Worm (Caenorhabditis elegans) whole organism, mixed stage, embryonic: ENCODE data around the gene lsm-3.

Source experiments
- bed-3 ChIP-seq: fragments of 200-800 bp; sonication (Bioruptor generic); optimal IDR thresholded peaks from 3 replicates; lab custom pipeline; 2018; ENCODE audit warnings: mild to moderate bottlenecking, missing genetic modification characterization, moderate library complexity, missing compliant biosample characterization
- blmp-1 ChIP-seq: fragments of 150-350 bp; optimal IDR thresholded peaks from 2 replicates; lab custom pipeline; 2014; ENCODE audit warnings: missing biosample characterization, missing genetic modification characterization
- ceh-39 ChIP-seq: fragments of 150-350 bp; optimal IDR thresholded peaks from 2 replicates; lab custom pipeline; 2014; ENCODE audit warnings: missing biosample characterization, missing genetic modification characterization
- ceh-83 ChIP-seq: fragments of 200-800 bp; sonication (Bioruptor generic); optimal IDR thresholded peaks from 2 replicates; lab custom pipeline; 2018; ENCODE audit warnings: mild to moderate bottlenecking, missing genetic modification characterization, missing compliant biosample characterization
- ces-1 ChIP-seq: fragments of 150-350 bp; optimal IDR thresholded peaks from 2 replicates; lab custom pipeline; 2014; ENCODE audit warnings: missing biosample characterization, missing genetic modification reagents, missing genetic modification characterization
- cnd-1 ChIP-seq: fragments of 200-800 bp; sonication (Bioruptor generic); optimal IDR thresholded peaks from 2 replicates; lab custom pipeline; 2018; ENCODE audit warnings: mild to moderate bottlenecking, missing genetic modification characterization, missing compliant biosample characterization
- drap-1 ChIP-seq: fragments of 200-800 bp; sonication (Bioruptor generic); optimal IDR thresholded peaks from 3 replicates; lab custom pipeline; 2018; ENCODE audit warnings: mild to moderate bottlenecking, missing genetic modification characterization, missing compliant biosample characterization
- elt-1 ChIP-seq: sonication (generic microtip); optimal IDR thresholded peaks from 2 replicates; lab custom pipeline; 2017; ENCODE audit warnings: missing genetic modification characterization, mild to moderate bottlenecking, missing compliant biosample characterization, antibody characterized with exemption, moderate library complexity, borderline replicate concordance; ENCODE audit not compliant: insufficient read depth
- flh-1 ChIP-seq: fragments of 200-800 bp; sonication (Bioruptor generic); optimal IDR thresholded peaks from 2 replicates; lab custom pipeline; 2018; ENCODE audit warnings: mild to moderate bottlenecking, missing genetic modification characterization, moderate library complexity, missing compliant biosample characterization
- ham-2 ChIP-seq: fragments of 200-800 bp; sonication (Bioruptor generic); optimal IDR thresholded peaks from 2 replicates; lab custom pipeline; 2018; ENCODE audit warnings: mild to moderate bottlenecking, missing genetic modification characterization, missing compliant biosample characterization
- hlh-1 ChIP-seq: fragments of 150-350 bp; optimal IDR thresholded peaks from 2 replicates; lab custom pipeline; 2014; ENCODE audit warnings: missing biosample characterization, missing genetic modification reagents, missing genetic modification characterization
- lin-13 ChIP-seq: fragments of 150-350 bp; optimal IDR thresholded peaks from 2 replicates; lab custom pipeline; 2014; ENCODE audit warnings: missing biosample characterization, missing genetic modification characterization
- lin-32 ChIP-seq: fragments of 200-800 bp; sonication (Bioruptor generic); optimal IDR thresholded peaks from 2 replicates; lab custom pipeline; 2018; ENCODE audit warnings: mild to moderate bottlenecking, missing genetic modification characterization, missing compliant biosample characterization
- lsy-2 ChIP-seq: fragments of 150-350 bp; optimal IDR thresholded peaks from 2 replicates; lab custom pipeline; 2014; ENCODE audit warnings: missing biosample characterization, missing genetic modification characterization
- mab-5 ChIP-seq: fragments of 150-350 bp; optimal IDR thresholded peaks from 2 replicates; lab custom pipeline; 2014; ENCODE audit warnings: missing biosample characterization, missing genetic modification characterization
- mls-2 ChIP-seq: sonication (generic microtip); optimal IDR thresholded peaks from 2 replicates; lab custom pipeline; 2016; ENCODE audit warnings: mild to moderate bottlenecking, missing genetic modification characterization, moderate library complexity, missing compliant biosample characterization
- nhr-12 ChIP-seq: fragments of 150-350 bp; optimal IDR thresholded peaks from 2 replicates; lab custom pipeline; 2014; ENCODE audit warnings: missing biosample characterization, missing genetic modification characterization
- nhr-2 ChIP-seq: fragments of 150-350 bp; optimal IDR thresholded peaks from 2 replicates; lab custom pipeline; 2014; ENCODE audit warnings: missing biosample characterization, missing genetic modification characterization
- nhr-237 ChIP-seq: fragments of 150-350 bp; optimal IDR thresholded peaks from 2 replicates; lab custom pipeline; 2014; ENCODE audit warnings: missing biosample characterization, missing genetic modification characterization
- nhr-28 ChIP-seq: fragments of 150-350 bp; optimal IDR thresholded peaks from 2 replicates; lab custom pipeline; 2014; ENCODE audit warnings: missing biosample characterization, missing genetic modification characterization
- pha-4 ChIP-seq: fragments of 150-350 bp; optimal IDR thresholded peaks from 2 replicates; lab custom pipeline; 2018; ENCODE audit warnings: missing biosample characterization, missing genetic modification reagents, missing genetic modification characterization
- sem-2 ChIP-seq: fragments of 200-800 bp; sonication (Bioruptor generic); optimal IDR thresholded peaks from 2 replicates; lab custom pipeline; 2018; ENCODE audit warnings: mild to moderate bottlenecking, missing genetic modification characterization, missing compliant biosample characterization
- snpc-4 ChIP-seq: fragments of 150-350 bp; optimal IDR thresholded peaks from 2 replicates; lab custom pipeline; 2014; ENCODE audit warnings: missing biosample characterization, missing genetic modification characterization
- tbx-8 ChIP-seq: fragments of 200-800 bp; sonication (Bioruptor generic); optimal IDR thresholded peaks from 2 replicates; lab custom pipeline; 2018; ENCODE audit warnings: mild to moderate bottlenecking, missing genetic modification characterization, moderate library complexity, missing compliant biosample characterization
- unc-120 ChIP-seq: sonication (generic microtip); optimal IDR thresholded peaks from 2 replicates; lab custom pipeline; 2017; ENCODE audit warnings: missing genetic modification characterization, missing compliant biosample characterization; ENCODE audit not compliant: poor library complexity, severe bottlenecking
- unc-39 ChIP-seq: fragments of 150-350 bp; optimal IDR thresholded peaks from 2 replicates; lab custom pipeline; 2014; ENCODE audit warnings: missing biosample characterization, missing genetic modification characterization
- unc-62 ChIP-seq: fragments of 150-350 bp; optimal IDR thresholded peaks from 2 replicates; lab custom pipeline; 2014; ENCODE audit warnings: missing biosample characterization, missing genetic modification reagents, missing genetic modification characterization
- zip-8 ChIP-seq: fragments of 150-350 bp; optimal IDR thresholded peaks from 2 replicates; lab custom pipeline; 2014; ENCODE audit warnings: missing biosample characterization, missing genetic modification characterization
- ztf-11 ChIP-seq: fragments of 150-350 bp; optimal IDR thresholded peaks from 2 replicates; lab custom pipeline; 2014; ENCODE audit warnings: missing biosample characterization, missing genetic modification characterization

lsm-3 gene

DNA sequence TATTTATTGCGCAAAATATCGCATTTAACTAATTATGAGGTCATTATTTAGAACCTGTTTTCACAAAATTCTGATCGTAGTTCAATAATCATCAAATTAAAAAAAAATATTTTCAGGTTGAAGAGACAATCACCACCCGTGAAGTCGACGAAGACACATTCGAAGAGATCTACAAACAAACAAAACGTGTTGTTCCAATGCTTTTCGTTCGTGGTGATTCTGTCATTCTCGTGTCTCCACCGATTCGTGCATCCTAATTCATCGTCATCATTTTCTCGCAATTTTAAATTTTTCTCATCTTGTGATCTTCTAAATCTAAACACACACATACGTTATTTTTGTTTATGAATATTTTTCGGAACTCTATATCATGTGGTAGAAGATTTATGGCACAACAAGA, 1.8 kb downstream of the lsm-3 start:
- TF ChIP-seq ceh-39 (tag; lab: Kevin White, UChicago) (no peak), nhr-237 (peak; percentile 3)

- no peak for TF ChIP-seq nhr-28 (tag; lab: Kevin White, UChicago)
- no peak for TF ChIP-seq unc-120 (tag; lab: Kevin White, UChicago)
- TF ChIP-seq ceh-83 = no peak
- TF ChIP-seq blmp-1 (tag; lab: Kevin White, UChicago) = no peak
- no peak for TF ChIP-seq hlh-1
- no peak for TF ChIP-seq snpc-4 (tag; lab: Kevin White, UChicago)
- no peak for TF ChIP-seq bed-3 (GFP tag; lab: Kevin White, UChicago)
- TF ChIP-seq cnd-1 (tag; lab: Kevin White, UChicago) = no peak
- no peak for TF ChIP-seq lin-13 (tag; lab: Kevin White, UChicago)
- TF ChIP-seq elt-1 = no peak
- TF ChIP-seq drap-1 = no peak
- no peak for TF ChIP-seq flh-1 (GFP tag; lab: Kevin White, UChicago)
- TF ChIP-seq, all 35 proteins: peak for 0
Measured at ce11 chrIV:13389237-13389636, 2.2 kb downstream of the lsm-3 start.

DNA sequence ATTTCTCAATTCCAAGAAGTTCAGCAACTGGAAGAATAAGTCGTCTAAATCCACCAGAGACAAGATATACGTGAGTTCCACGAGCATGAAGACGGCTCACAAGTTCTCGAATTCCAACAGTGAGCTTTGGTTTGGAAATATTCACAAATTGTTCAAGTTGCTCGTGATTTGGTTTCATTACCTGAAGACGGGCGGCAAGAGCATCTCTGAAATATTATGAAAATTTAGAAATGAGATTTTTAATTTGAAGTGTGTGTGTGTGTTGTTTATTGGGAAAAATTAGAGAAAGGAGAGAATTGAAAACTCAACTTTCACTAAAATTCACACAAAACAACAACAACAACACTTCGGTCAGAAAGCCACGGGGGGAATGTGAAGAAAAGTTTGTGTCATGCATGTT, 3.8 kb downstream of the lsm-3 start:
- no peak for TF ChIP-seq lsy-2 (tag; lab: Kevin White, UChicago)
- TF ChIP-seq ztf-11 = no peak
- no peak for TF ChIP-seq nhr-12 (tag; lab: Kevin White, UChicago)
- no peak for TF ChIP-seq unc-39 (tag; lab: Kevin White, UChicago)
- no peak for TF ChIP-seq lin-32
- TF ChIP-seq ces-1 (GFP tag; lab: Kevin White, UChicago) = no peak
- no peak for TF ChIP-seq ceh-83

DNA sequence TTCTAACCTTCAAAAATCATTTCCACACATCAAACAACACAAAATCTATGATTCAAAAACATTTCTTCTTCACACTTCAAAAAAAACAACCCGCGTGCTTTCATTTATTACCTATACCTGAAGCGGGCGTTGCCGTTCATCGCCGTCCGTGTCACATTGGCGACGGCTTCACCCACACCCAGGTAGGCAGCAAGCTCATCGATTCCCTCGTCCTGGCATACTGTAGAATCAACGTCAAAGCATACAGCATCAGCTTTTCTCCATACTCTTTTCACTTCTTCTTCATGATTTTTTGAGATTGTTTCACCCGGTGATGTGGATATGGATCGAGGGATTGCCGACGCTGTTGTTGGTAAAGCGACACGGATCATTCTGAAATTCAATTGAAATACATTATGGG, 5.2 kb downstream of the lsm-3 start:
- TF ChIP-seq tbx-8 (GFP tag; lab: Kevin White, UChicago) (no peak), blmp-1 (tag; lab: Kevin White, UChicago) (no peak), snpc-4 (tag; lab: Kevin White, UChicago) (no peak), pha-4 (tag; lab: Kevin White, UChicago) (no peak), nhr-2 (tag; lab: Kevin White, UChicago) (no peak), lsy-2 (tag; lab: Kevin White, UChicago) (no peak), ham-2 (no peak), flh-1 (GFP tag; lab: Kevin White, UChicago) (no peak), lin-13 (tag; lab: Kevin White, UChicago) (no peak), nhr-28 (tag; lab: Kevin White, UChicago) (no peak), zip-8 (no peak), unc-120 (tag; lab: Kevin White, UChicago) (no peak), unc-62 (GFP tag; lab: Kevin White, UChicago) (no peak), ztf-11 (no peak), mls-2 (tag; lab: Kevin White, UChicago) (no peak), nhr-237 (no peak), sem-2 (no peak), unc-39 (tag; lab: Kevin White, UChicago) (no peak), nhr-12 (tag; lab: Kevin White, UChicago) (no peak)

DNA sequence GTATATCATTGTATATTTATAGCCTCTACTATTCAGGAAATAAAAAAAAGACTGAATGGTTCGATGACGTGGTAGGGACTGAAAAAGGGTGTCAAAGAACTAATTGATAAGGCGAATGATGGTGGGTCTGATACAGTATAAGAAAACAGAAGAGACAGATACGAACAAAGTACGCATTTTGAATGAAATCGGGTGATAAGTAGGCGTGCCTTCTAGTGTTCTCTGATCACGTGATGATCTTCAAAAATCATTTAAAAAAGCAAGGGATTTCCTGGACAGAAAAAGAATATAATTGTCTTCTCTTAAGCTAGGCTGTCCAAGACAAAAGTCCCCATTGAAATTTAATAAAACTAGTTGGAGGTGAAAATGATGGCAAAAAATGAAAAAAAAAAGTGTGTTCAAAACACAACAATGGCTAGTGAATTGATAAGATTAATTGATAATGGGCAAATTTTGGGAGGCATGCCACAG, 6.3 kb downstream of the lsm-3 start:
- TF ChIP-seq lin-13 (tag; lab: Kevin White, UChicago) (no peak), bed-3 (GFP tag; lab: Kevin White, UChicago) (no peak), lin-32 (no peak), unc-62 (GFP tag; lab: Kevin White, UChicago) (no peak), unc-39 (tag; lab: Kevin White, UChicago) (no peak), unc-120 (tag; lab: Kevin White, UChicago) (no peak), nhr-2 (tag; lab: Kevin White, UChicago) (no peak), mab-5 (tag; lab: Kevin White, UChicago) (no peak), mls-2 (tag; lab: Kevin White, UChicago) (no peak)

ce11 chrIV:13394686-13395085, 7.7 kb downstream of the lsm-3 start:
- TF ChIP-seq flh-1 (GFP tag; lab: Kevin White, UChicago) = no peak
- TF ChIP-seq nhr-2 (tag; lab: Kevin White, UChicago) = peak; percentile 82
- TF ChIP-seq, all 35 proteins: peak for 1
